Worm (Caenorhabditis elegans): Measurements from ENCODE around the gene rnp-9.

The rnp-9 gene

DNA sequence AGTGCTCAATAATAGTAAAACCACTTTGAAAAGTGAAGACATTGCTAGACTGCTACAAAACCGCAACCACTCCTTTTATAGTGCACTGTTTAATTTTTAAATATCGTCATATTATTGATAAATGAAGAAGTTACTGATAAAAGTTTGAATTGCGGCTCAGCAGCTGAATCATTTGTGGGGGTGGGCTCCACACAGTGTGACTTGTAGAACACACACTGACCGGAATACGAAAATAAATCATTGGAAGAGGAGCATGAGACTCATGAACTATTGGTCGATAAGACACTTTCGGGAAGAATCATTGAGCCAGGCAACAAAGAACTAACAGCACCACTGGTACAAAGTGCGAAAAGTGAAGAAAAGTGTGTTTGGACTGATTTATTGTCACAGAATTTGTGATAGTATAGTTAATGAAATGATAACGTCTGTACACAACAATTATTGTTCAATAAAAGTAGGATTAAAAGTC, 25.1 kb upstream of the rnp-9 start, which contains the start of gene oac-14 (continued):
- TF ChIP-seq let-607 (tag; optimal IDR thresholded peaks at IDR 0.05) (peak in 1 of 2 experiments; percentile 56), F33H1.4 (GFP tag; IDR thresholded peaks at IDR 0.05) (no peak), mxl-1 (tag; optimal IDR thresholded peaks at IDR 0.05) (no peak), hsf-1 (GFP tag; IDR thresholded peaks at IDR 0.05) (no peak), aptf-2 (GFP tag; conservative IDR thresholded peaks at IDR 0.05) (no peak), T26A5.8 (tag; optimal IDR thresholded peaks at IDR 0.05) (no peak), nfyb-1 (GFP tag; IDR thresholded peaks at IDR 0.05) (no peak), dpl-1 (GFP tag; optimal IDR thresholded peaks at IDR 0.05) (no peak), bed-1 (GFP tag; IDR thresholded peaks at IDR 0.05) (no peak), bed-2 (GFP tag; IDR thresholded peaks at IDR 0.05) (no peak), ets-4 (GFP tag; optimal IDR thresholded peaks at IDR 0.05) (peak; percentile 43), akir-1 (GFP tag; optimal IDR thresholded peaks at IDR 0.05) (no peak), Y67H2A.10 (GFP tag; conservative IDR thresholded peaks at IDR 0.05) (no peak), aptf-3 (GFP tag; IDR thresholded peaks at IDR 0.05) (no peak), F55B11.4 (tag; optimal IDR thresholded peaks at IDR 0.05; ENCODE audit: borderline replicate concordance, insufficient read depth) (no peak), madf-10 (tag; optimal IDR thresholded peaks at IDR 0.05) (peak; percentile 21), hlh-12 (tag; optimal IDR thresholded peaks at IDR 0.05) (no peak), nhr-27 (tag; optimal IDR thresholded peaks at IDR 0.05) (no peak), Y95B8A.8 (GFP tag; IDR thresholded peaks at IDR 0.05) (no peak), die-1 (tag; optimal IDR thresholded peaks at IDR 0.05) (no peak), nhr-80 (tag; optimal IDR thresholded peaks at IDR 0.05) (peak; percentile 94), hmg-1.2 (GFP tag; IDR thresholded peaks at IDR 0.05) (no peak), lin-35 (GFP tag; optimal IDR thresholded peaks at IDR 0.05) (no peak), T07F8.4 (tag; optimal IDR thresholded peaks at IDR 0.05) (no peak), F23B12.7 (tag; optimal IDR thresholded peaks at IDR 0.05; ENCODE audit: insufficient read depth) (no peak), rec-8 (tag; optimal IDR thresholded peaks at IDR 0.05) (no peak), madf-3 (GFP tag; IDR thresholded peaks at IDR 0.05) (no peak), F39B2.1 (GFP tag; IDR thresholded peaks at IDR 0.05) (no peak), nfya-2 (GFP tag; IDR thresholded peaks at IDR 0.05) (no peak), tlf-1 (GFP tag; optimal IDR thresholded peaks at IDR 0.05) (peak; percentile 8), athp-1 (tag; optimal IDR thresholded peaks at IDR 0.05) (no peak), snpc-1.1 (tag; optimal IDR thresholded peaks at IDR 0.05; ENCODE audit: insufficient read depth) (no peak), chd-7 (tag; optimal IDR thresholded peaks at IDR 0.05) (no peak), repo-1 (tag; optimal IDR thresholded peaks at IDR 0.05) (no peak), ztf-22 (GFP tag; optimal IDR thresholded peaks at IDR 0.05) (peak; percentile 67), madf-6 (GFP tag; IDR thresholded peaks at IDR 0.05) (no peak), F22D6.2 (tag; optimal IDR thresholded peaks at IDR 0.05) (no peak), let-526 (GFP tag; IDR thresholded peaks at IDR 0.05) (no peak), ccch-3 (GFP tag; optimal IDR thresholded peaks at IDR 0.05) (no peak), snpc-3.4 (tag; optimal IDR thresholded peaks at IDR 0.05) (no peak), mel-28 (tag; optimal IDR thresholded peaks at IDR 0.05; ENCODE audit: borderline replicate concordance) (no peak), dox-1 (GFP tag; IDR thresholded peaks at IDR 0.05) (0 out of 2 replicates have a peak, but pooled peaks have one; percentile 24), egrh-3 (GFP tag; IDR thresholded peaks at IDR 0.05) (no peak)
